Fruit fly (Drosophila melanogaster) whole organism, adult: ENCODE data around the gene CG14232.

Experiments
- CG12768 ChIP-seq: fragments of 200-800 bp; sonication (Bioruptor generic); optimal IDR thresholded peaks from 2 replicates; lab custom pipeline; 2017; ENCODE audit warnings: missing biosample characterization, missing genetic modification characterization, mild to moderate bottlenecking, moderate library complexity, missing genetic modification reagents
- CG1620 ChIP-seq: fragments of 200-800 bp; sonication (Bioruptor generic); optimal IDR thresholded peaks from 2 replicates; lab custom pipeline; 2016; ENCODE audit warnings: missing biosample characterization, missing genetic modification characterization
- CG7045 ChIP-seq: fragments of 200-800 bp; sonication (Bioruptor generic); optimal IDR thresholded peaks from 2 replicates; lab custom pipeline; 2017; ENCODE audit warnings: missing biosample characterization, mild to moderate bottlenecking, missing genetic modification characterization
- Clk ChIP-seq: fragments of 200-800 bp; sonication (Bioruptor generic); optimal IDR thresholded peaks from 2 replicates; lab custom pipeline; 2017; ENCODE audit warnings: missing biosample characterization, missing genetic modification characterization
- bab1 ChIP-seq: fragments of 200-800 bp; sonication (Bioruptor generic); optimal IDR thresholded peaks from 3 replicates; lab custom pipeline; 2019; ENCODE audit warnings: missing biosample characterization, mild to moderate bottlenecking, missing genetic modification characterization, moderate library complexity
- cic ChIP-seq: fragments of 200-800 bp; sonication (Bioruptor generic); optimal IDR thresholded peaks from 2 replicates; lab custom pipeline; 2017; ENCODE audit warnings: missing biosample characterization, mild to moderate bottlenecking, missing genetic modification characterization, moderate library complexity

CG14232 gene

dm6 chrX:19662583-19663195 is 41.4 kb downstream of the CG14232 start:
- TF ChIP-seq CG7045 (GFP tag; lab: Kevin White, UChicago) (no peak), CG12768 (GFP tag; lab: Kevin White, UChicago) (peak; percentile 1), bab1 (GFP tag; lab: Kevin White, UChicago) (peak; percentile 40), Clk (no peak), cic (no peak), CG1620 (peak; percentile 29)
